Fruit fly (Drosophila melanogaster) whole organism, pupa: ENCODE data around the gene CG31122.

ENCODE experiments used
- CG13204 ChIP-seq: fragments of 200-800 bp; sonication (Bioruptor generic); optimal IDR thresholded peaks from 2 replicates; lab custom pipeline; 2018; ENCODE audit warnings: missing biosample characterization, mild to moderate bottlenecking, missing genetic modification characterization, moderate library complexity
- CG17806 ChIP-seq: fragments of 200-800 bp; sonication (Bioruptor generic); optimal IDR thresholded peaks from 2 replicates; lab custom pipeline; 2018; ENCODE audit warnings: missing biosample characterization, mild to moderate bottlenecking, missing genetic modification characterization, moderate library complexity
- CG4496 ChIP-seq: fragments of 200-800 bp; sonication (Bioruptor generic); IDR thresholded peaks from 3 replicates; pipeline ENCODE4 v1.3.6; 2022; ENCODE audit warnings: missing biosample characterization, missing genetic modification characterization
- D1 ChIP-seq: fragments of 200-800 bp; sonication (Bioruptor generic); optimal IDR thresholded peaks from 2 replicates; lab custom pipeline; 2018; ENCODE audit warnings: missing biosample characterization, mild to moderate bottlenecking, missing genetic modification characterization, moderate library complexity
- Ets98B ChIP-seq: fragments of 200-800 bp; sonication (Bioruptor generic); IDR thresholded peaks from 2 replicates; pipeline ENCODE4 v1.3.6; 2022; ENCODE audit warnings: missing biosample characterization, missing genetic modification characterization
- rn ChIP-seq: fragments of 200-800 bp; sonication (Bioruptor generic); IDR thresholded peaks from 2 replicates; pipeline ENCODE4 v1.3.6; 2022; ENCODE audit warnings: missing biosample characterization, missing genetic modification characterization

The CG31122 gene

DNA sequence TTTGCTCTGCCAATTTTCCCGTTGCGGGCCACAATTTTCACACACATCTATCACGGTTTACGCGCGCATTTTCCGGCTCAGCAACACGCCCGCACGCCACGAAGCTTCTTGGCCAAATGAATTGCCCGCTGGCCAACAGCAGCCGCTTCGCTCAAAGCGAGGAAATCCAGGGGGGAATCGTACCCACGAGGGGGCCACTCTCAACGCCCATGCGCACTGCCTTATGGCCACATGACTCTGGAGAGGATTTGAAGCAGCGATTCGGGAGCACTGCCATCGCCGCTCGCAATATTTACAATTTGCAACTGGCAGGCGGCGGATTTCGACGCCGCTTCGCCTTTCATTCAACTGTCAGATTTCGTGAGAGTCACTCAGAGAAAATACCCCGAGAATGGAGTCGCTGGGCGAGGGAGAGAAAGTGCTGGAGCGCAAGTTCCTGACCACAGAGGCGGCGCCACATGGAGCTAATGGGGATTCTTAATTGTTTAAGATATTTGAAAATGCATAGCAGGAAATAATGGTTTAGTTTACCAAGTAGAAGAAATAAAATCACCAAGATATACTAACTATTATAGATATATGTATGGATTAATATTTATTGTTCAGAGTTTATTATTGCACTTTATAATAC is 51.9 kb downstream of the CG31122 start, which contains the start of gene CG15803:
Gene CG15803 (minus strand): TSS at position 99 of the 631 bp plus-strand sequence.
- no peak for TF ChIP-seq Ets98B (GFP tag; lab: Robert Waterston, UW)
- 0 out of 3 replicates have a peak, but pooled peaks have one; percentile 32 for TF ChIP-seq CG4496 (GFP tag; lab: Robert Waterston, UW)
- TF ChIP-seq rn (GFP tag; lab: Robert Waterston, UW): no peak
- no peak for TF ChIP-seq D1 (tag; lab: Kevin White, UChicago)
- peak; percentile 4 for TF ChIP-seq CG13204 (GFP tag; lab: Kevin White, UChicago)
- TF ChIP-seq CG17806 (tag; lab: Kevin White, UChicago): no peak
